Worm (Caenorhabditis elegans): ENCODE results near the gene ncs-4.

Gene ncs-4

DNA sequence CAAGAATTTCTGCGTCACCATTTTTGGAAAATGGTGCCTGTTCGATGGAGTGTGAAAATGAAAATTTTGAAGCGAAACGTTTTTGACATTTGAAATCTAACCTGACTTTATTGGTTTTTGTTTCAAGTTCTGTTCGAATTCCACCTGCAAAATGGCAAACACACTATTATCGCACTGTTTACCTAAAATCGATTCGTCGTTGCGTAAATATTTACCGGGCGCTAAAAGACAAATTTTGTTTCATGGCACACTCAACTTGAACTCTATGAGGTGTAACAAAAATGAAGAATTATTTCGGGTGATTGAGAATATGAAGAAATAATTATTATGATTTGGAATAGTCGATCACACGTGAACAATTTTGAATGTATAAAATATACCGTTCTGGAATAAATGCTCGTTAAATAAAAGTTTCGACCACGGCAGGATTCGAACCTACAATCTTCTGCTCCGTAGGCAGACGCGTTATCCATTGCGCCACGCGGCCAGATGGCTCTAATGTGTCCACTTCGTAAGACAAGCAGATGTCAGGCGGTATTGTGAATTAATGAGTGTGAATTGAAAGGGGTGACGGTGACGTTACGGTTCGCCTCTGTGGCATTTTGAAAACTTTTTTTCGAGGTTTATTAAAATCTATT is 28.0 kb upstream of the ncs-4 start (continued):
- TF ChIP-seq let-607 (tag; optimal IDR thresholded peaks at IDR 0.05) (peak in 1 of 2 experiments; percentile 39), B0261.1 (tag; optimal IDR thresholded peaks at IDR 0.05) (peak; percentile 81), snpc-4 (GFP tag; optimal IDR thresholded peaks at IDR 0.05) (peak; percentile 78), snpc-4 (tag; optimal IDR thresholded peaks at IDR 0.05) (peak in 3 of 4 experiments; percentile 23 to 77 (median 38)), F57C9.4 (tag; optimal IDR thresholded peaks at IDR 0.05) (no peak), cebp-1 (GFP tag; IDR thresholded peaks at IDR 0.05) (no peak), cebp-1 (tag; optimal IDR thresholded peaks at IDR 0.05) (peak; percentile 32), F55B11.4 (tag; optimal IDR thresholded peaks at IDR 0.05; ENCODE audit: borderline replicate concordance, insufficient read depth) (no peak), rec-8 (tag; optimal IDR thresholded peaks at IDR 0.05) (peak; percentile 72 to 76), lsy-27 (tag; optimal IDR thresholded peaks at IDR 0.05; ENCODE audit: borderline replicate concordance, insufficient read depth) (peak; percentile 28), dox-1 (GFP tag; IDR thresholded peaks at IDR 0.05) (peak; percentile 56), egl-18 (GFP tag; IDR thresholded peaks at IDR 0.05) (no peak), cebp-2 (GFP tag; IDR thresholded peaks at IDR 0.05) (0 out of 2 replicates have a peak, but pooled peaks have one; percentile 70), hsf-1 (GFP tag; IDR thresholded peaks at IDR 0.05) (peak; percentile 56; the same call in 1 of the 2 replicates), hmg-1.2 (GFP tag; IDR thresholded peaks at IDR 0.05) (peak; percentile 55), hlh-12 (tag; optimal IDR thresholded peaks at IDR 0.05) (no peak), lin-40 (tag; optimal IDR thresholded peaks at IDR 0.05) (no peak), madf-6 (GFP tag; IDR thresholded peaks at IDR 0.05) (peak; percentile 63; the same call in 1 of the 2 replicates), zfh-2 (GFP tag; conservative IDR thresholded peaks at IDR 0.05) (no peak), ztf-3 (GFP tag; optimal IDR thresholded peaks at IDR 0.05) (no peak), efl-1 (GFP tag; optimal IDR thresholded peaks at IDR 0.05) (no peak), attf-5 (GFP tag; optimal IDR thresholded peaks at IDR 0.05) (peak; percentile 55), rcor-1 (GFP tag; IDR thresholded peaks at IDR 0.05) (peak; percentile 52; the same call in 1 of the 2 replicates), F39B2.1 (GFP tag; IDR thresholded peaks at IDR 0.05) (no peak), B0035.1 (tag; optimal IDR thresholded peaks at IDR 0.05) (peak; percentile 16), ZK185.1 (tag; optimal IDR thresholded peaks at IDR 0.05; ENCODE audit: poor library complexity, severe bottlenecking) (peak; percentile 77), sdz-38 (tag; optimal IDR thresholded peaks at IDR 0.05) (no peak), akir-1 (GFP tag; optimal IDR thresholded peaks at IDR 0.05) (no peak), hmg-20 (GFP tag; IDR thresholded peaks at IDR 0.05) (peak; percentile 52; the same call in 1 of the 2 replicates), unc-130 (GFP tag; optimal IDR thresholded peaks at IDR 0.05) (peak; percentile 25), ceh-91 (GFP tag; IDR thresholded peaks at IDR 0.05) (0 out of 2 replicates have a peak, but pooled peaks have one; percentile 23), attf-6 (GFP tag; IDR thresholded peaks at IDR 0.05) (0 out of 2 replicates have a peak, but pooled peaks have one; percentile 36), D2030.7 (GFP tag; IDR thresholded peaks at IDR 0.05) (peak; percentile 91), repo-1 (tag; optimal IDR thresholded peaks at IDR 0.05) (peak; percentile 63), C06A6.2 (GFP tag; conservative IDR thresholded peaks at IDR 0.05) (0 out of 2 replicates have a peak, but pooled peaks have one; percentile 10), snpc-1.1 (tag; optimal IDR thresholded peaks at IDR 0.05; ENCODE audit: insufficient read depth) (no peak), zim-3 (tag; optimal IDR thresholded peaks at IDR 0.05) (no peak), mcd-1 (GFP tag; IDR thresholded peaks at IDR 0.05) (0 out of 2 replicates have a peak, but pooled peaks have one; percentile 3), madf-10 (tag; optimal IDR thresholded peaks at IDR 0.05) (peak; percentile 55), F49E8.2 (tag; optimal IDR thresholded peaks at IDR 0.05; ENCODE audit: insufficient read depth) (peak; percentile 46), nhr-90 (tag; optimal IDR thresholded peaks at IDR 0.05) (peak; percentile 79), lin-26 (GFP tag; IDR thresholded peaks at IDR 0.05) (peak; percentile 93), K12H6.12 (tag; optimal IDR thresholded peaks at IDR 0.05) (peak; percentile 14)

Data from whole organism, young adult.